Fruit fly (Drosophila melanogaster): ENCODE results near the gene Josd.

Gene Josd

dm6 chrX:6310408-6310807 is 49.4 kb downstream of the Josd start (continued):
- peak in 1 of 2 experiments; percentile 36 for TF ChIP-seq bsh (GFP tag; optimal IDR thresholded peaks at IDR 0.05)
- TF ChIP-seq gfzf (GFP tag; optimal IDR thresholded peaks at IDR 0.05): no peak
- TF ChIP-seq pan (optimal IDR thresholded peaks at IDR 0.05): no peak
- TF ChIP-seq pan (GFP tag; optimal IDR thresholded peaks at IDR 0.05 in 1 of 2, IDR thresholded peaks at IDR 0.05 in 1 of 2): peak in 1 of 2 experiments; percentile 54
- TF ChIP-seq dysf (GFP tag; IDR thresholded peaks at IDR 0.05): peak; percentile 35; the same call in 1 of the 3 replicates
- TF ChIP-seq CG5953 (GFP tag; IDR thresholded peaks at IDR 0.05): no peak
- TF ChIP-seq amos (GFP tag; IDR thresholded peaks at IDR 0.05; ENCODE audit: partially characterized antibody): no peak
- TF ChIP-seq Fer2 (tag; optimal IDR thresholded peaks at IDR 0.05): no peak
- TF ChIP-seq Xrp1 (GFP tag; IDR thresholded peaks at IDR 0.05): 0 out of 2 replicates have a peak, but pooled peaks have one; percentile 21
- peak; percentile 22 for TF ChIP-seq Fer1 (GFP tag; optimal IDR thresholded peaks at IDR 0.05)
- TF ChIP-seq Med (GFP tag): peak; percentile 82
- peak; percentile 35 for TF ChIP-seq ATbp (GFP tag; optimal IDR thresholded peaks at IDR 0.05)
- TF ChIP-seq fd96Cb (tag; optimal IDR thresholded peaks at IDR 0.05): peak; percentile 29
- peak; percentile 48 for TF ChIP-seq sisA (GFP tag; IDR thresholded peaks at IDR 0.05)
- peak; percentile 49; the same call in 2 of the 3 replicates for TF ChIP-seq row (GFP tag; IDR thresholded peaks at IDR 0.05)
- 0 out of 2 replicates have a peak, but pooled peaks have one; percentile 31 for TF ChIP-seq HLH3B (GFP tag; IDR thresholded peaks at IDR 0.05)
- TF ChIP-seq CG10543 (GFP tag; optimal IDR thresholded peaks at IDR 0.05): no peak
- peak; percentile 17 for TF ChIP-seq phol (tag; optimal IDR thresholded peaks at IDR 0.05)
- TF ChIP-seq pb (GFP tag; optimal IDR thresholded peaks at IDR 0.05): no peak
- TF ChIP-seq ttk (GFP tag; IDR thresholded peaks at IDR 0.05): 0 out of 2 replicates have a peak, but pooled peaks have one; percentile 12
- peak; percentile 8 for TF ChIP-seq CG1792 (GFP tag; optimal IDR thresholded peaks at IDR 0.05)
- peak; percentile 42 for TF ChIP-seq CG17359 (tag; optimal IDR thresholded peaks at IDR 0.05)
- TF ChIP-seq crp (GFP tag; optimal IDR thresholded peaks at IDR 0.05): no peak
- TF ChIP-seq CG12769 (tag; optimal IDR thresholded peaks at IDR 0.05): peak; percentile 54
- peak; percentile 25; the same call in 1 of the 2 replicates for TF ChIP-seq Ptx1 (GFP tag; IDR thresholded peaks at IDR 0.05)
- TF ChIP-seq Pdp1 (GFP tag; optimal IDR thresholded peaks at IDR 0.05): no peak
- no peak for TF ChIP-seq CG33213 (GFP tag; optimal IDR thresholded peaks at IDR 0.05)
- TF ChIP-seq croc (GFP tag; conservative IDR thresholded peaks at IDR 0.05): no peak
- no peak for TF ChIP-seq CG7928 (GFP tag; optimal IDR thresholded peaks at IDR 0.05)
- peak; percentile 5 for TF ChIP-seq scrt (GFP tag; optimal IDR thresholded peaks at IDR 0.05)

- peak; percentile 42 for TF ChIP-seq CG11504 (tag; optimal IDR thresholded peaks at IDR 0.05)
- no peak for TF ChIP-seq rib (GFP tag; IDR thresholded peaks at IDR 0.05)
- peak; percentile 34; the same call in 1 of the 2 replicates for TF ChIP-seq ttk (GFP tag; IDR thresholded peaks at IDR 0.05)
- no peak for TF ChIP-seq CG7745 (tag; optimal IDR thresholded peaks at IDR 0.05)
- TF ChIP-seq CG34376 (GFP tag; optimal IDR thresholded peaks at IDR 0.05): no peak
- peak; percentile 18 for TF ChIP-seq CG7556 (GFP tag; optimal IDR thresholded peaks at IDR 0.05)
- TF ChIP-seq gcm2 (GFP tag; optimal IDR thresholded peaks at IDR 0.05): no peak
- no peak for TF ChIP-seq NFAT (GFP tag; IDR thresholded peaks at IDR 0.05)
- no peak for TF ChIP-seq Antp (GFP tag; optimal IDR thresholded peaks at IDR 0.05)
- peak; percentile 54 for TF ChIP-seq row (GFP tag; IDR thresholded peaks at IDR 0.05)
- no peak for TF ChIP-seq CG11247 (GFP tag; IDR thresholded peaks at IDR 0.05)
- peak; percentile 71 for TF ChIP-seq sens (GFP tag)
- TF ChIP-seq H2.0 (GFP tag; IDR thresholded peaks at IDR 0.05): no peak
- 0 out of 2 replicates have a peak, but pooled peaks have one; percentile 27 for TF ChIP-seq ranshi (GFP tag; IDR thresholded peaks at IDR 0.05)
- TF ChIP-seq otp (GFP tag; IDR thresholded peaks at IDR 0.05): no peak
- peak; percentile 61 for TF ChIP-seq CG18599 (GFP tag; optimal IDR thresholded peaks at IDR 0.05)
- no peak for TF ChIP-seq pan (optimal IDR thresholded peaks at IDR 0.05)
- TF ChIP-seq pan (GFP tag; optimal IDR thresholded peaks at IDR 0.05 in 1 of 2, IDR thresholded peaks at IDR 0.05 in 1 of 2): peak in 1 of 2 experiments; percentile 10
- TF ChIP-seq Abd-B (GFP tag; optimal IDR thresholded peaks at IDR 0.05): peak; percentile 17
- peak; percentile 22 for TF ChIP-seq ind (GFP tag; optimal IDR thresholded peaks at IDR 0.05)
- 0 out of 2 replicates have a peak, but pooled peaks have one; percentile 23 for TF ChIP-seq Ada2b (GFP tag; IDR thresholded peaks at IDR 0.05)
- no peak for TF ChIP-seq tin (GFP tag; optimal IDR thresholded peaks at IDR 0.05)
- peak; percentile 49 for TF ChIP-seq lab (GFP tag; optimal IDR thresholded peaks at IDR 0.05)
- TF ChIP-seq CG2712 (tag; optimal IDR thresholded peaks at IDR 0.05): peak; percentile 9
These were observed 50.5 kb downstream of the Josd start for dm6 chrX:6311516-6311915.
